Worm (Caenorhabditis elegans): ENCODE data around the gene B0524.3.

B0524.3 gene

DNA sequence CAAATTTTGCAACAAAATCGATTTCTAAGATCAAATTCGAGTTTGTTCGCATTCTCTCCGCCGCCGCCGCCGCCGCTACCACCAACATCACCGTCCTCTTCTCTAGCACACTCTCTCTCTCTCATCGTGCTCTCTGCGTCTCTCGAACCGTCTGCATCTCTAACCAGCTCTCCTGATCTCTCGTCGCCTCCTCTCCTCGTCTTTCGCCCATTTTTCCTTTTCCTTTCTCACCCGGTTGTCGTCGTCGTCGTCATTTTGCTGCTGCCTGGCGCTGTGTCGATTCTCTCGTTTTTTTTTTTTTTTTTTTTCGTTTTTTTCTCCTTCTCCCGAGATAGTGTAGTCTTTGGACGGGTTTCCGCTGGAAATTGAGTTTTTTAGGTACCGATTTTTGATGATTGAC is 39.0 kb downstream of the B0524.3 start (continued):
- TF ChIP-seq zip-5 (tag; optimal IDR thresholded peaks at IDR 0.05) (no peak), F13H6.1 (tag; optimal IDR thresholded peaks at IDR 0.05) (peak; percentile 45), fax-1 (tag; optimal IDR thresholded peaks at IDR 0.05) (no peak), tbx-7 (tag; optimal IDR thresholded peaks at IDR 0.05) (no peak), gmeb-2 (tag; optimal IDR thresholded peaks at IDR 0.05) (no peak), eyg-1 (tag; optimal IDR thresholded peaks at IDR 0.05) (no peak), ama-1 (optimal IDR thresholded peaks at IDR 0.05) (no peak), ceh-9 (tag; optimal IDR thresholded peaks at IDR 0.05) (no peak), ceh-22 (tag; optimal IDR thresholded peaks at IDR 0.05) (no peak), Y22D7AL.16 (tag; optimal IDR thresholded peaks at IDR 0.05) (no peak), npax-4 (tag; optimal IDR thresholded peaks at IDR 0.05) (no peak), lin-11 (tag; optimal IDR thresholded peaks at IDR 0.05) (no peak), hlh-30 (tag; optimal IDR thresholded peaks at IDR 0.05; ENCODE audit: insufficient read depth) (peak; percentile 47), ceh-45 (GFP tag; IDR thresholded peaks at IDR 0.05) (no peak), hlh-13 (GFP tag; optimal IDR thresholded peaks at IDR 0.05) (no peak), odd-2 (tag; optimal IDR thresholded peaks at IDR 0.05) (no peak), pha-2 (tag; optimal IDR thresholded peaks at IDR 0.05) (no peak), dmd-4 (tag; optimal IDR thresholded peaks at IDR 0.05; ENCODE audit: borderline replicate concordance) (no peak), pros-1 (tag; optimal IDR thresholded peaks at IDR 0.05) (peak; percentile 81), sox-2 (GFP tag; IDR thresholded peaks at IDR 0.05) (no peak), rnt-1 (tag; optimal IDR thresholded peaks at IDR 0.05) (peak; percentile 66), sdc-2 (tag; optimal IDR thresholded peaks at IDR 0.05) (no peak), ceh-14 (tag; optimal IDR thresholded peaks at IDR 0.05) (peak; percentile 34), tbx-2 (tag; optimal IDR thresholded peaks at IDR 0.05) (peak; percentile 77), C08G9.2 (tag; optimal IDR thresholded peaks at IDR 0.05) (peak; percentile 45), elt-2 (tag; optimal IDR thresholded peaks at IDR 0.05) (no peak), ceh-30 (tag; optimal IDR thresholded peaks at IDR 0.05) (no peak), unc-55 (GFP tag; optimal IDR thresholded peaks at IDR 0.05) (peak; percentile 85), ceh-48 (tag; optimal IDR thresholded peaks at IDR 0.05) (no peak), nhr-11 (tag; optimal IDR thresholded peaks at IDR 0.05) (no peak), pqm-1 (tag; optimal IDR thresholded peaks at IDR 0.05) (no peak), ceh-24 (tag; optimal IDR thresholded peaks at IDR 0.05) (no peak), syd-9 (tag; optimal IDR thresholded peaks at IDR 0.05) (no peak), fkh-6 (tag; optimal IDR thresholded peaks at IDR 0.05) (no peak), ceh-34 (tag; optimal IDR thresholded peaks at IDR 0.05) (peak; percentile 73)

DNA sequence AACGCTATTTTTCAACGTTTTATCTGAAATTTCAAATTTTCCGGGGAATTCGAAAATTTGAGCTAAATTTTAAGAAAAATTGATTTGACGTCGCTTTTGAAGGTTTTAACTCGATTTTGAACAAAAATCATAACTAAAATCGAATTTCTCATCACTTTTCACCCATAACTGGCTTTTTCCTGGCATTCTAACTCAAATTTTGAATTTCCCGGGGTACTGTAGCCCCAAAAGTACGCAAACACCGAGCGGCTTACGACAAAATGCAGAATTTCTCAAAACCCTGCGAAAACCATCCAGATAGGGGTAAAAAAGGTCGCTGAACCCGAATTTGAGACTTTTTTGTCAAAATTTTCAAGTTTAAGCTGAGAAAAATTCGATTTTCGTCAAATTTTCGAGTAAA is 39.8 kb downstream of the B0524.3 start:
- TF ChIP-seq tbx-7 (tag; optimal IDR thresholded peaks at IDR 0.05) (no peak), dve-1 (tag; optimal IDR thresholded peaks at IDR 0.05) (no peak), madf-2 (tag; optimal IDR thresholded peaks at IDR 0.05) (no peak), Y22D7AL.16 (tag; optimal IDR thresholded peaks at IDR 0.05) (no peak), ceh-19 (GFP tag; optimal IDR thresholded peaks at IDR 0.05) (no peak), rnt-1 (tag; optimal IDR thresholded peaks at IDR 0.05) (no peak), lin-11 (tag; optimal IDR thresholded peaks at IDR 0.05) (no peak)

DNA sequence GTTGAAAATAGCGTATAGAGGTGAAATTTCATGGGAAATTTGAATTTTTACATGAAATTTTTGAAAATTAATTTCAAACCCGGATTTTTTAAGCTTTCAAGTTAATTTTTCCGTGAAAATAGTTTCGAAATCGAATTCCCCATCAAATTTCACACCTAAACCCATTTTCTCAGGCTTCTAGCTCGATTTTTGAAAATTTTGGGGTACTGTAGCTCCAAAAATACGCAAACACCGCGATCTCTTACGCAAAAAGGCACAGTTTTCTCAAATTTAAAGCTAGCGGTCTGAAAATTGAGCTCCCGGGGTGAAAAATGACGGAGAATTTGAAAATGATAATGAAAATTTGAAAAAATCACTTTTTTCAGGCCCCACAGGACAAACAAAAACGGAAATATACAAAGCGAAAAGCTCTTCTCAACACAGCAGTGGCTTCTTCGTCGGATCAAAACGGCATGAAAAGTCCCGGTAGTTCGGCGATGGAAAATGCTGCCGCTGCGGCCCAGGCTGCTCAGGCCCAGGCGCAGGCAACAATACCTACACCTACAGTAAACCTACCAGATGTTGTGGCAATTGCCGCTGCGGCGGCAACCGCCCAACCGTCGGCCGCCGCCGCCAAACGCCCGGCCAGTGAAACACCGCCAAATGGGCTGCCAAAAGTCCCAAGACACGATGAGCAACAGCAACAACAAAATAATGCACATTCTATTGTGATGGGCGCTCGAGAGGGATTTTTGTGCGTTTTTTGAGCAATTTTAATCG is 41.5 kb downstream of the B0524.3 start:
- TF ChIP-seq ceh-2 (tag; optimal IDR thresholded peaks at IDR 0.05) (no peak), ref-2 (tag; optimal IDR thresholded peaks at IDR 0.05) (peak; percentile 21)

Measured in whole organism, late embryonic.